Fruit fly (Drosophila melanogaster): ENCODE measurements around the gene CG42590.

DNA sequence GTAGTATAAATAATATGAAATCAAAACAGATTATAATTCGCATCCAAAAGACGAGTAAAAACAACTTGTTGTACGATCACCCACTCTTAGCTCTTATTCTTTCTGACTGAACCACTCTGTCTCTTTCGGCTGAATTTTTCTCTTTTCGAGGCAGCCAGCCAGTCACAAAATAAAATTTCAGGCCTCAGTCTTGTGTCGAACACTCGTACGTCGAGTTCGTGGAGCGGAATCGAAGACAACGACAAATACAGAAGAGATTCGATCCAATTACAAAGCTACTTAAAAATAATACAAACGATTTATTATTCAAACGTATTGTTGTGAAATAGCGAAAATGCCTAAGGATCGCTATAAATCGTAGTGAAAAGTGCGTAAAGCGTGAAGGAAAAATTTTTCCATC is 8.1 kb upstream of the CG42590 start:
- TF ChIP-seq usp (GFP tag; optimal IDR thresholded peaks at IDR 0.05) (no peak), CG8478 (optimal IDR thresholded peaks at IDR 0.05) (no peak)
